Worm (Caenorhabditis elegans) whole organism, mixed stage, embryonic: ENCODE data around the gene grl-11.

Source experiments
- bed-3 ChIP-seq: fragments of 200-800 bp; sonication (Bioruptor generic); optimal IDR thresholded peaks from 3 replicates; lab custom pipeline; 2018; ENCODE audit warnings: mild to moderate bottlenecking, missing genetic modification characterization, moderate library complexity, missing compliant biosample characterization
- blmp-1 ChIP-seq: fragments of 150-350 bp; optimal IDR thresholded peaks from 2 replicates; lab custom pipeline; 2014; ENCODE audit warnings: missing biosample characterization, missing genetic modification characterization
- ceh-43 ChIP-seq: fragments of 200-800 bp; sonication (Bioruptor generic); optimal IDR thresholded peaks from 2 replicates; lab custom pipeline; 2018; ENCODE audit warnings: mild to moderate bottlenecking, missing genetic modification characterization, moderate library complexity, missing compliant biosample characterization
- elt-3 ChIP-seq: fragments of 150-350 bp; optimal IDR thresholded peaks from 2 replicates; lab custom pipeline; 2014; ENCODE audit warnings: missing biosample characterization, missing genetic modification characterization
- lin-13 ChIP-seq: fragments of 150-350 bp; optimal IDR thresholded peaks from 2 replicates; lab custom pipeline; 2014; ENCODE audit warnings: missing biosample characterization, missing genetic modification characterization
- lsy-2 ChIP-seq: fragments of 150-350 bp; optimal IDR thresholded peaks from 2 replicates; lab custom pipeline; 2014; ENCODE audit warnings: missing biosample characterization, missing genetic modification characterization
- nhr-12 ChIP-seq: fragments of 150-350 bp; optimal IDR thresholded peaks from 2 replicates; lab custom pipeline; 2014; ENCODE audit warnings: missing biosample characterization, missing genetic modification characterization
- nhr-2 ChIP-seq: fragments of 150-350 bp; optimal IDR thresholded peaks from 2 replicates; lab custom pipeline; 2014; ENCODE audit warnings: missing biosample characterization, missing genetic modification characterization
- nhr-237 ChIP-seq: fragments of 150-350 bp; optimal IDR thresholded peaks from 2 replicates; lab custom pipeline; 2014; ENCODE audit warnings: missing biosample characterization, missing genetic modification characterization
- nhr-28 ChIP-seq: fragments of 150-350 bp; optimal IDR thresholded peaks from 2 replicates; lab custom pipeline; 2014; ENCODE audit warnings: missing biosample characterization, missing genetic modification characterization
- nhr-76 ChIP-seq: sonication (generic microtip); optimal IDR thresholded peaks from 2 replicates; lab custom pipeline; 2017; ENCODE audit warnings: missing biosample characterization, missing genetic modification characterization
- pha-4 ChIP-seq: fragments of 150-350 bp; optimal IDR thresholded peaks from 2 replicates; lab custom pipeline; 2018; ENCODE audit warnings: missing biosample characterization, missing genetic modification reagents, missing genetic modification characterization
- zip-8 ChIP-seq: fragments of 150-350 bp; optimal IDR thresholded peaks from 2 replicates; lab custom pipeline; 2014; ENCODE audit warnings: missing biosample characterization, missing genetic modification characterization
- ztf-11 ChIP-seq: fragments of 150-350 bp; optimal IDR thresholded peaks from 2 replicates; lab custom pipeline; 2014; ENCODE audit warnings: missing biosample characterization, missing genetic modification characterization

ce11 chrIII:9089325-9089823 lies 28.8 kb downstream of the grl-11 start, which contains the start of the genes mccc-2 and mrpl-44:
- TF ChIP-seq ceh-43 (GFP tag; lab: Kevin White, UChicago) = no peak
- TF ChIP-seq nhr-12 (tag; lab: Kevin White, UChicago) = no peak
- TF ChIP-seq elt-3 (tag; lab: Kevin White, UChicago) = no peak
- TF ChIP-seq ztf-11 (tag; lab: Kevin White, UChicago) = no peak
- TF ChIP-seq nhr-28 = no peak
- TF ChIP-seq zip-8 (tag; lab: Kevin White, UChicago) = no peak
- TF ChIP-seq lsy-2 (tag; lab: Kevin White, UChicago) = no peak
- no peak for TF ChIP-seq lin-13
- TF ChIP-seq nhr-76 (tag; lab: Kevin White, UChicago) = no peak
- TF ChIP-seq blmp-1 (tag; lab: Kevin White, UChicago) = no peak
- no peak for TF ChIP-seq pha-4 (tag; lab: Kevin White, UChicago)
- TF ChIP-seq nhr-2 = no peak
- no peak for TF ChIP-seq nhr-237 (tag; lab: Kevin White, UChicago)
- TF ChIP-seq bed-3 (GFP tag; lab: Kevin White, UChicago) = no peak
